Worm (Caenorhabditis elegans): ENCODE results near the gene H24K24.2.
A peak's percentile ranks its signal among the peaks of the same experiment; 100 is the strongest.

Gene H24K24.2

DNA sequence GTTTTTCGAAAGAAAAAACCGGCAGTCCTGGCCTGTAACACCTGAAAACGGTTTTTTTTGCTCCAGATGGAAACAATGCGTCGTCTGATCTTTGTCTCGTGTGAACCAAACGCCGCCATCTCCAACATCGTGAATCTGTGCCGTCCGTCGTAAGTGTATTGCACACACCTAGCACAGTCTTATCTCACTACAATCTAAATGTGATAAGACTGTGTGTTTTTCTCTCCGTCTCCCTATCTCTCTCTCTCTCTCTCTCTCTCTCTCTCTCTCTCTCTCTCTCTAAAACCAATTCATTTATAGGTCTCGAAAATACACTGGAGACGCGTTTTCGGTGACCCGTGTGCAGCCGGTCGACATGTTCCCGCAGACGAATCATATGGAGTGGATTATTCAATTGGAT, 7.0 kb upstream of the H24K24.2 start:
- TF ChIP-seq madf-6 (GFP tag; IDR thresholded peaks at IDR 0.05): no peak
- peak in 1 of 2 experiments; percentile 16 for TF ChIP-seq let-607 (tag; optimal IDR thresholded peaks at IDR 0.05)
- TF ChIP-seq atf-7 (tag; optimal IDR thresholded peaks at IDR 0.05): peak; percentile 19
- TF ChIP-seq dox-1 (GFP tag; IDR thresholded peaks at IDR 0.05): peak; percentile 41; the same call in 1 of the 2 replicates
- no peak for TF ChIP-seq cebp-1 (GFP tag; IDR thresholded peaks at IDR 0.05)
- peak; percentile 26 for TF ChIP-seq cebp-1 (tag; optimal IDR thresholded peaks at IDR 0.05)
- peak; percentile 66 for TF ChIP-seq attf-5 (GFP tag; optimal IDR thresholded peaks at IDR 0.05)
- TF ChIP-seq hmg-1.2 (GFP tag; IDR thresholded peaks at IDR 0.05): peak; percentile 29; the same call in 1 of the 2 replicates
- TF ChIP-seq snpc-3.4 (tag; optimal IDR thresholded peaks at IDR 0.05): no peak
- peak; percentile 32; the same call in 1 of the 2 replicates for TF ChIP-seq mcd-1 (GFP tag; IDR thresholded peaks at IDR 0.05)
- no peak for TF ChIP-seq F37B4.10 (GFP tag; IDR thresholded peaks at IDR 0.05)
- TF ChIP-seq nhr-80 (tag; optimal IDR thresholded peaks at IDR 0.05): peak; percentile 88
- TF ChIP-seq lin-54 (GFP tag; optimal IDR thresholded peaks at IDR 0.05): peak; percentile 5
- TF ChIP-seq D2030.7 (GFP tag; IDR thresholded peaks at IDR 0.05): no peak
- TF ChIP-seq ets-4 (GFP tag; optimal IDR thresholded peaks at IDR 0.05): peak; percentile 54
- 0 out of 2 replicates have a peak, but pooled peaks have one; percentile 29 for TF ChIP-seq pbrm-1 (GFP tag; IDR thresholded peaks at IDR 0.05)
- TF ChIP-seq nhr-90 (tag; optimal IDR thresholded peaks at IDR 0.05): peak; percentile 35

ce11 chrV:911474-911873, 6.1 kb upstream of the H24K24.2 start, which contains the start of gene adh-5:
adh-5 (plus strand) TSS chrV:911774.
- TF ChIP-seq nfya-2 (GFP tag; IDR thresholded peaks at IDR 0.05) (no peak), B0035.1 (tag; optimal IDR thresholded peaks at IDR 0.05) (no peak), D2030.7 (GFP tag; IDR thresholded peaks at IDR 0.05) (no peak), F57A8.1 (GFP tag; optimal IDR thresholded peaks at IDR 0.05) (no peak), tbp1 (GFP tag; optimal IDR thresholded peaks at IDR 0.05) (no peak), Y79H2A.3 (GFP tag; conservative IDR thresholded peaks at IDR 0.05) (no peak)

ce11 chrV:915716-916115, 1.9 kb upstream of the H24K24.2 start:
- TF ChIP-seq lsl-1 (GFP tag; optimal IDR thresholded peaks at IDR 0.05): no peak
- TF ChIP-seq lir-1 (GFP tag; conservative IDR thresholded peaks at IDR 0.05): no peak
- TF ChIP-seq ztf-3 (GFP tag; optimal IDR thresholded peaks at IDR 0.05): no peak
- TF ChIP-seq F37B4.10 (GFP tag; IDR thresholded peaks at IDR 0.05): peak; percentile 92; the same call in 1 of the 2 replicates

DNA sequence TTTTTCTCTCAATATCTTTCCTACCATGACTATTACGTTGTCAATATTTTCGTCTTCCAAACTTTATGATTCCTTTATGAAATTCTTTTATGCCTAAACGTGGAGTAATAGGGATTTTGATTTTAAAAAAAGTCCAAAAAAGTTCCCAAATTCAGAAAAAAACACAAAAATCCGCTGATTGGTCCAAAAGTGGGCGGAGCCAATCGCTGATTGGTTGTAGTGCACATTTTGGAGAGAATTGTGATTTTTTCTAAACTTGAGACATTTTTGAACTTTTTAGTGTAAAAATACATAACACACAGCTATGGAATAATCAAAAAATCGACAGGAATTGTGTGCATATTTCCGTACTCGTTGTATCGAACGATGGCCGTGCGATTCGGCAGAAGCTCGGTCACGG, 21.8 kb downstream of the H24K24.2 start:
- TF ChIP-seq D2030.7 (GFP tag; IDR thresholded peaks at IDR 0.05): no peak
- TF ChIP-seq nfyb-1 (GFP tag; IDR thresholded peaks at IDR 0.05): peak; percentile 48; the same call in 1 of the 2 replicates

DNA sequence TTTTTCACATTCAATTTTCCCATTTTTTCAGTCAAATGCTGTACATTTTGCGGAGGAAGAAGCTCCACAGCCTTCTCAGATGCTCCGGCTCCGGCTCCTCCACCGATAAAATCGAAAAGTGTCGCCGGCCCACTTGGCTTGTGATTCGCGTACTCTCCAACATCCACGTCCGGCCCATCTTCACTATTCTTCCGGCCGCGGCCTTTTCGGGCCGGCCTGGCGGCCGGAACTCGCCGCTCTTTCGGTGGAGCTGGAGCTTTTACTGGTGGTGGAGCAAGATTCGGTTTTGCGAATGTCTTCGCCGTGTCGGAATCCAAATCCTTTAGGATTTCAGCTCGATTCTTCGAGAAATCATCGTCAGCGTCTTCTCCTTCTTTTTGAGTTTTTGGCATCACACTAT, 25.0 kb downstream of the H24K24.2 start:
- TF ChIP-seq zfh-2 (GFP tag; conservative IDR thresholded peaks at IDR 0.05): peak; percentile 91
- TF ChIP-seq F52B5.7 (tag; optimal IDR thresholded peaks at IDR 0.05): no peak
- TF ChIP-seq lin-54 (GFP tag; optimal IDR thresholded peaks at IDR 0.05): no peak
- peak; percentile 69; the same call in 1 of the 2 replicates for TF ChIP-seq egrh-3 (GFP tag; IDR thresholded peaks at IDR 0.05)
- 0 out of 2 replicates have a peak, but pooled peaks have one; percentile 11 for TF ChIP-seq madf-8 (GFP tag; conservative IDR thresholded peaks at IDR 0.05)
- TF ChIP-seq nfya-2 (GFP tag; IDR thresholded peaks at IDR 0.05): no peak

- TF ChIP-seq F49E8.2 (tag; optimal IDR thresholded peaks at IDR 0.05; ENCODE audit: insufficient read depth) (no peak), C17E4.6 (GFP tag; IDR thresholded peaks at IDR 0.05) (no peak), lir-1 (GFP tag; conservative IDR thresholded peaks at IDR 0.05) (no peak)
Observed at ce11 chrV:945144-945543, 27.6 kb downstream of the H24K24.2 start, which contains the start of gene Y50D4C.3. Y50D4C.3 (minus strand) TSS chrV:945244.

Measured in whole organism, young adult.